Worm (Caenorhabditis elegans) whole organism, L4 larva: ENCODE measurements around the gene Y119D3B.12.
A peak's percentile ranks its signal among the peaks of the same experiment; 100 is the strongest.

Experiments
- D1046.2 ChIP-seq: fragments of 200-800 bp; sonication (Bioruptor generic); IDR thresholded peaks from 2 replicates; pipeline ENCODE4 v1.3.6; 2022; ENCODE audit warnings: missing genetic modification characterization, missing compliant biosample characterization
- R02D3.7 ChIP-seq: fragments of 150-350 bp; sonication (generic microtip); optimal IDR thresholded peaks from 3 replicates; lab custom pipeline; 2014; ENCODE audit warnings: missing biosample characterization, missing genetic modification characterization
- T26A8.4 ChIP-seq: fragments of 200-800 bp; sonication (Bioruptor generic); IDR thresholded peaks from 2 replicates; pipeline ENCODE4 v1.3.6; 2022; ENCODE audit warnings: missing genetic modification characterization, missing compliant biosample characterization
- aha-1 ChIP-seq: fragments of 150-350 bp; peaks from one replicate; lab custom pipeline; 2014; ENCODE audit warnings: missing biosample characterization, missing genetic modification characterization
- ama-1 ChIP-seq: fragments of 150-350 bp; optimal IDR thresholded peaks from 2 replicates; lab custom pipeline; 2014; ENCODE audit warnings: inconsistent platforms, mixed read lengths
- attf-4 ChIP-seq: sonication (generic microtip); optimal IDR thresholded peaks from 3 replicates; lab custom pipeline; 2017; ENCODE audit warnings: missing biosample characterization, missing genetic modification characterization
- ctbp-1 ChIP-seq: fragments of 200-800 bp; sonication (Bioruptor generic); IDR thresholded peaks from 2 replicates; pipeline ENCODE4 v1.3.6; 2022; ENCODE audit warnings: missing genetic modification reagents, missing genetic modification characterization, missing compliant biosample characterization
- daf-12 ChIP-seq: fragments of 150-350 bp; optimal IDR thresholded peaks from 2 replicates; lab custom pipeline; 2014; ENCODE audit warnings: missing biosample characterization, missing genetic modification reagents, missing genetic modification characterization
- daf-16 ChIP-seq, 3 experiments: sonication (generic microtip); optimal IDR thresholded peaks; 2 replicates each; lab custom pipeline; 2016 to 2017; ENCODE audit warnings: missing genetic modification characterization in 3 of 3, missing genetic modification reagents in 3 of 3, mild to moderate bottlenecking in 2 of 3, missing compliant biosample characterization in 2 of 3, missing biosample characterization in 1 of 3, moderate library complexity in 1 of 3
- daf-19 ChIP-seq: fragments of 200-800 bp; sonication (Bioruptor generic); conservative IDR thresholded peaks from 2 replicates; pipeline ENCODE4 v1.3.6; 2022; ENCODE audit warnings: missing genetic modification characterization, missing compliant biosample characterization
- dmd-6 ChIP-seq: fragments of 200-800 bp; sonication (Bioruptor generic); IDR thresholded peaks from 2 replicates; pipeline ENCODE4 v1.3.6; 2022; ENCODE audit warnings: missing genetic modification reagents, missing genetic modification characterization, missing compliant biosample characterization
- dmd-9 ChIP-seq: fragments of 200-800 bp; sonication (Bioruptor generic); IDR thresholded peaks from 2 replicates; pipeline ENCODE4 v1.3.6; 2022; ENCODE audit warnings: missing genetic modification reagents, missing genetic modification characterization, missing compliant biosample characterization
- dpl-1 ChIP-seq: fragments of 150-350 bp; optimal IDR thresholded peaks from 2 replicates; lab custom pipeline; 2014; ENCODE audit warnings: missing biosample characterization, missing genetic modification reagents, missing genetic modification characterization
- dve-1 ChIP-seq: sonication (generic microtip); optimal IDR thresholded peaks from 2 replicates; lab custom pipeline; 2017; ENCODE audit warnings: antibody characterized with exemption, mild to moderate bottlenecking, missing genetic modification characterization, missing compliant biosample characterization; ENCODE audit not compliant: insufficient read depth
- egl-27 ChIP-seq: sonication (generic microtip); optimal IDR thresholded peaks from 3 replicates; lab custom pipeline; 2017; ENCODE audit warnings: missing biosample characterization, missing genetic modification reagents, missing genetic modification characterization
- fkh-10 ChIP-seq: fragments of 150-350 bp; optimal IDR thresholded peaks from 2 replicates; lab custom pipeline; 2014; ENCODE audit warnings: missing biosample characterization, missing genetic modification reagents, missing genetic modification characterization
- hif-1 ChIP-seq, 2 experiments: sonication (generic microtip); optimal IDR thresholded peaks; 2 replicates each; lab custom pipeline; 2016 to 2017; ENCODE audit warnings: missing compliant biosample characterization in 2 of 2, missing genetic modification characterization in 2 of 2, missing genetic modification reagents in 2 of 2, missing genotype in 2 of 2, mild to moderate bottlenecking in 1 of 2
- hlh-30 ChIP-seq: sonication (generic microtip); optimal IDR thresholded peaks from 2 replicates; lab custom pipeline; 2017; ENCODE audit warnings: antibody characterized with exemption, mild to moderate bottlenecking, missing genetic modification characterization, missing compliant biosample characterization; ENCODE audit not compliant: insufficient read depth
- hmg-1.1 ChIP-seq: fragments of 200-800 bp; sonication (Bioruptor generic); IDR thresholded peaks from 2 replicates; pipeline ENCODE4 v1.3.6; 2022; ENCODE audit warnings: missing genetic modification reagents, missing genetic modification characterization, missing compliant biosample characterization
- lin-1 ChIP-seq: fragments of 200-800 bp; sonication (Bioruptor generic); IDR thresholded peaks from 2 replicates; pipeline ENCODE4 v1.3.6; 2022; ENCODE audit warnings: missing genetic modification reagents, missing genetic modification characterization, missing compliant biosample characterization
- lir-3 ChIP-seq: sonication (generic microtip); optimal IDR thresholded peaks from 2 replicates; lab custom pipeline; 2016; ENCODE audit warnings: mild to moderate bottlenecking, missing genetic modification characterization, missing compliant biosample characterization
- lsy-2 ChIP-seq, 2 experiments: fragments of 150-350 bp in 1 of 2; sonication (generic microtip) in 1 of 2; optimal IDR thresholded peaks; 2 replicates each; lab custom pipeline; 2014 to 2017; ENCODE audit warnings: missing biosample characterization in 2 of 2, missing genetic modification characterization in 2 of 2
- madf-9 ChIP-seq: fragments of 200-800 bp; sonication (Bioruptor generic); conservative IDR thresholded peaks from 2 replicates; pipeline ENCODE4 v1.3.6; 2022; ENCODE audit warnings: missing genetic modification reagents, missing genetic modification characterization, missing compliant biosample characterization
- mdl-1 ChIP-seq, 2 experiments: fragments of 150-350 bp in 1 of 2; sonication (generic microtip) in 1 of 2; optimal IDR thresholded peaks; 2 replicates each; lab custom pipeline; 2014 to 2017; ENCODE audit warnings: missing biosample characterization in 2 of 2, missing genetic modification characterization in 2 of 2
- mep-1 ChIP-seq: fragments of 150-350 bp; sonication (generic microtip); optimal IDR thresholded peaks from 3 replicates; lab custom pipeline; 2014; ENCODE audit warnings: missing biosample characterization, missing genetic modification characterization
- mes-2 ChIP-seq: sonication (generic microtip); optimal IDR thresholded peaks from 2 replicates; lab custom pipeline; 2016; ENCODE audit warnings: missing genotype, mild to moderate bottlenecking, missing genetic modification characterization, missing compliant biosample characterization; ENCODE audit not compliant: poor library complexity, severe bottlenecking
- mxl-2 ChIP-seq: fragments of 200-800 bp; sonication (Bioruptor generic); conservative IDR thresholded peaks from 2 replicates; pipeline ENCODE4 v1.3.6; 2022; ENCODE audit warnings: missing genetic modification reagents, missing genetic modification characterization, missing compliant biosample characterization
- nhr-10 ChIP-seq: fragments of 150-350 bp; optimal IDR thresholded peaks from 2 replicates; lab custom pipeline; 2014; ENCODE audit warnings: missing biosample characterization, missing genetic modification characterization
- nhr-111 ChIP-seq: fragments of 200-800 bp; sonication (Bioruptor generic); optimal IDR thresholded peaks from 2 replicates; lab custom pipeline; 2018; ENCODE audit warnings: mild to moderate bottlenecking, missing genetic modification characterization, missing compliant biosample characterization
- nhr-237 ChIP-seq: sonication (generic microtip); optimal IDR thresholded peaks from 2 replicates; lab custom pipeline; 2017; ENCODE audit warnings: missing biosample characterization, missing genetic modification characterization
- nhr-28 ChIP-seq: fragments of 150-350 bp; optimal IDR thresholded peaks from 2 replicates; lab custom pipeline; 2014; ENCODE audit warnings: missing biosample characterization, missing genetic modification characterization
- nhr-41 ChIP-seq: fragments of 200-800 bp; sonication (Bioruptor generic); IDR thresholded peaks from 2 replicates; pipeline ENCODE4 v1.3.6; 2022; ENCODE audit warnings: missing genetic modification reagents, missing genetic modification characterization, missing compliant biosample characterization
- nhr-42 ChIP-seq: fragments of 200-800 bp; sonication (Bioruptor generic); IDR thresholded peaks from 2 replicates; pipeline ENCODE4 v1.3.6; 2022; ENCODE audit warnings: missing genetic modification characterization, missing compliant biosample characterization
- nhr-77 ChIP-seq: fragments of 150-350 bp; optimal IDR thresholded peaks from 2 replicates; lab custom pipeline; 2014; ENCODE audit warnings: missing biosample characterization, missing genetic modification characterization
- pha-4 ChIP-seq, 2 experiments: fragments of 150-350 bp in 1 of 2; fragments of 200-800 bp in 1 of 2; sonication (Bioruptor generic) in 1 of 2; IDR thresholded peaks in 1 of 2; optimal IDR thresholded peaks in 1 of 2; 2 replicates each; pipeline versions ENCODE4 v1.3.6 to Lab custom; 2014 to 2022; ENCODE audit warnings: missing genetic modification characterization in 2 of 2, missing genetic modification reagents in 2 of 2, missing biosample characterization in 1 of 2, missing compliant biosample characterization in 1 of 2
- php-3 ChIP-seq: fragments of 200-800 bp; sonication (Bioruptor generic); IDR thresholded peaks from 2 replicates; pipeline ENCODE4 v1.3.6; 2022; ENCODE audit warnings: missing genetic modification reagents, missing genetic modification characterization, missing compliant biosample characterization
- pqm-1 ChIP-seq: sonication (generic microtip); optimal IDR thresholded peaks from 2 replicates; lab custom pipeline; 2017; ENCODE audit warnings: missing biosample characterization, missing genetic modification characterization
- saeg-2 ChIP-seq: fragments of 200-800 bp; sonication (Bioruptor generic); IDR thresholded peaks from 2 replicates; pipeline ENCODE4 v1.3.6; 2022; ENCODE audit warnings: missing genetic modification reagents, missing genetic modification characterization, missing compliant biosample characterization
- sdz-12 ChIP-seq: fragments of 200-800 bp; sonication (Bioruptor generic); optimal IDR thresholded peaks from 2 replicates; lab custom pipeline; 2018; ENCODE audit warnings: mild to moderate bottlenecking, missing genetic modification characterization, missing compliant biosample characterization
- snpc-1.2 ChIP-seq: fragments of 200-800 bp; sonication (Bioruptor generic); IDR thresholded peaks from 2 replicates; pipeline ENCODE4 v1.3.6; 2022; ENCODE audit warnings: missing genetic modification reagents, missing genetic modification characterization, missing compliant biosample characterization
- snpc-4 ChIP-seq: fragments of 150-350 bp; optimal IDR thresholded peaks from 2 replicates; lab custom pipeline; 2014; ENCODE audit warnings: missing biosample characterization, missing genetic modification characterization
- spr-1 ChIP-seq: sonication (generic microtip); optimal IDR thresholded peaks from 2 replicates; lab custom pipeline; 2016; ENCODE audit warnings: mild to moderate bottlenecking, missing genetic modification characterization, missing compliant biosample characterization
- tag-97 ChIP-seq: fragments of 200-800 bp; sonication (Bioruptor generic); IDR thresholded peaks from 2 replicates; pipeline ENCODE4 v1.3.6; 2022; ENCODE audit warnings: missing genetic modification characterization, missing compliant biosample characterization
- unc-39 ChIP-seq: sonication (generic microtip); optimal IDR thresholded peaks from 2 replicates; lab custom pipeline; 2017; ENCODE audit warnings: missing biosample characterization, missing genetic modification characterization
- vab-7 ChIP-seq: fragments of 200-800 bp; sonication (Bioruptor generic); IDR thresholded peaks from 2 replicates; pipeline ENCODE4 v1.3.6; 2022; ENCODE audit warnings: missing genetic modification reagents, missing genetic modification characterization, missing compliant biosample characterization
- zag-1 ChIP-seq: fragments of 150-350 bp; optimal IDR thresholded peaks from 2 replicates; lab custom pipeline; 2014; ENCODE audit warnings: missing biosample characterization, missing genetic modification characterization
- zip-2 ChIP-seq: fragments of 150-350 bp; optimal IDR thresholded peaks from 2 replicates; lab custom pipeline; 2014; ENCODE audit warnings: missing biosample characterization, missing genetic modification characterization
- ztf-7 ChIP-seq: fragments of 150-350 bp; optimal IDR thresholded peaks from 2 replicates; lab custom pipeline; 2014; ENCODE audit warnings: missing biosample characterization, missing genetic modification characterization

Y119D3B.12 gene

ce11 chrIII:1243199-1243598 is 40.9 kb downstream of the Y119D3B.12 start, which contains the start of gene fbxa-63 (continued):
- TF ChIP-seq snpc-4 (tag; lab: Kevin White, UChicago) (no peak), R02D3.7 (tag; lab: Kevin White, UChicago) (no peak), nhr-28 (tag; lab: Kevin White, UChicago) (peak; percentile 43), ztf-7 (tag; lab: Kevin White, UChicago) (no peak), mdl-1 (tag; optimal IDR thresholded peaks at IDR 0.05; lab: Kevin White, UChicago) (no peak), tag-97 (GFP tag; lab: Robert Waterston, UW) (no peak), zag-1 (tag; lab: Kevin White, UChicago) (no peak), attf-4 (no peak), vab-7 (GFP tag; lab: Robert Waterston, UW) (no peak), madf-9 (no peak), daf-12 (no peak), zip-2 (peak; percentile 94), nhr-10 (tag; lab: Kevin White, UChicago) (no peak), nhr-42 (GFP tag; lab: Robert Waterston, UW) (no peak), nhr-41 (GFP tag; lab: Robert Waterston, UW) (no peak), unc-39 (tag; lab: Kevin White, UChicago) (no peak), mxl-2 (GFP tag; lab: Robert Waterston, UW) (no peak), ctbp-1 (GFP tag; lab: Robert Waterston, UW) (no peak), fkh-10 (GFP tag; lab: Kevin White, UChicago) (peak; percentile 11), sdz-12 (GFP tag; lab: Kevin White, UChicago) (no peak), dpl-1 (GFP tag; lab: Kevin White, UChicago) (peak; percentile 15), daf-19 (GFP tag; lab: Robert Waterston, UW) (no peak), dmd-9 (GFP tag; lab: Robert Waterston, UW) (no peak)

DNA sequence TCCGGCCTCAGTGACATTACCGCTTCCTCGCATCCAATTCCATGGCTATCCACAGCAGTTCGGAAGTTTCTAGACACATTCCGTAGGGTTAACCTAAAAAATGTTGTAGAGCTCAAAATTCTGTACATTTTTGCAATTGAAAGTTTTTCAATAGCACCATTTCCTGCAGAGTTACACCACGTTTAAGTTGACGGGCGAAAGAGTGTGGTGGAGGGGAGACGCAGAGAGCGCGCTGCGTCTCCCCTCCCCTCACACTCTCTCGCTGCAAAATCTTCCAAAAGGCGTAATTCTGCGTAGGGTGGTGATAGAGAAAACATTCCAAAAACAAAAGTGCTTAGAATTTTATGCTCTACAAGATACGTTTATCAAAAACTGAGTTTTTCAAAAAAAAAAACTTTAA is 46.0 kb downstream of the Y119D3B.12 start:
- TF ChIP-seq snpc-1.2 (GFP tag; lab: Robert Waterston, UW) = no peak
- TF ChIP-seq dve-1 (tag; lab: Kevin White, UChicago) = no peak
- no peak for TF ChIP-seq saeg-2
- TF ChIP-seq T26A8.4 = no peak
- no peak for TF ChIP-seq aha-1 (tag; lab: Kevin White, UChicago)
- TF ChIP-seq ama-1 (lab: Kevin White, UChicago) = no peak
- no peak for TF ChIP-seq lir-3
- no peak for TF ChIP-seq php-3 (GFP tag; lab: Robert Waterston, UW)
- no peak for TF ChIP-seq mep-1
- no peak for TF ChIP-seq R02D3.7 (tag; lab: Kevin White, UChicago)
- TF ChIP-seq, all 104 proteins: peak for 0

DNA sequence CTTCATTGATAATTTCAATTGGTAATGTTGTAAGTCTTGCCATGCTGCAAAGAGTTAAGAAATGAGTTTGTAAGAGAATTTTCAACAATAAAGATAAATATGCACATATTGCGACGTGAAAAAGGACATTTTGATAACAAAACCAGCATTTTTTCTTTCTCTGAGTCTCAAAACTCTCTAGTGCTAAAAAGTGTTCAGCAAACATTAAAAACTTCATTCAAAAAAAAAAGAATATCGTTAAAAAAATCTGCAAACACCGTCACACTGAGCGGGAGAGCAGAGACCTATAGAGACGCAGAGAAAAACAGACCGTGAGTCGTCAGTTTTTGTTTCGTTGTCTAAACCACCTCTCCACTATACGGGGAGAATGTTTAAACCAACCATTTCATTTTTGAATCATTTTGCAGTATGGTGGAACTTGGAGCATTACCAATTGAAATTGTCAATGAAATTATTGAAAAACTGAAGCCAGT is 46.8 kb downstream of the Y119D3B.12 start, which contains the start of the genes fbxa-76 and fbxa-77:
Gene fbxa-76, minus strand, starts transcription at position 51 of the 473 bp plus-strand sequence.
Gene fbxa-77, plus strand, starts transcription at position 365 of the 473 bp plus-strand sequence.
- TF ChIP-seq D1046.2 (GFP tag; lab: Robert Waterston, UW) (no peak), hlh-30 (tag; lab: Kevin White, UChicago) (peak; percentile 23), spr-1 (tag; lab: Kevin White, UChicago) (no peak), nhr-111 (GFP tag; lab: Kevin White, UChicago) (no peak), egl-27 (tag; lab: Kevin White, UChicago) (no peak), pqm-1 (tag; lab: Kevin White, UChicago) (peak; percentile 40), dpl-1 (GFP tag; lab: Kevin White, UChicago) (peak; percentile 46), hif-1 (tag; optimal IDR thresholded peaks at IDR 0.05; lab: Kevin White, UChicago) (peak in 1 of 2 experiments; percentile 25), nhr-237 (no peak), hmg-1.1 (GFP tag; lab: Robert Waterston, UW) (0 out of 2 replicates have a peak, but pooled peaks have one; percentile 26), mes-2 (peak; percentile 70), lin-1 (GFP tag; lab: Robert Waterston, UW) (0 out of 2 replicates have a peak, but pooled peaks have one; percentile 32), php-3 (GFP tag; lab: Robert Waterston, UW) (peak; percentile 52; the same call in 1 of the 2 replicates), dmd-6 (GFP tag; lab: Robert Waterston, UW) (peak; percentile 65), nhr-10 (tag; lab: Kevin White, UChicago) (no peak), nhr-77 (peak; percentile 6), daf-16 (GFP tag; optimal IDR thresholded peaks at IDR 0.05; lab: Kevin White, UChicago) (no peak), daf-16 (tag; optimal IDR thresholded peaks at IDR 0.05; lab: Kevin White, UChicago) (peak; percentile 53), lsy-2 (tag; optimal IDR thresholded peaks at IDR 0.05; lab: Kevin White, UChicago) (peak in 1 of 2 experiments; percentile 60), pha-4 (GFP tag; IDR thresholded peaks at IDR 0.05; lab: Robert Waterston, UW) (no peak), pha-4 (tag; optimal IDR thresholded peaks at IDR 0.05; lab: Kevin White, UChicago) (peak; percentile 70), nhr-28 (tag; lab: Kevin White, UChicago) (peak; percentile 27), mdl-1 (tag; optimal IDR thresholded peaks at IDR 0.05; lab: Kevin White, UChicago) (peak in 1 of 2 experiments; percentile 3)
